Worm (Caenorhabditis elegans) whole organism, early embryonic: ENCODE measurements around the gene K12G11.6.

Source experiments
- ama-1 ChIP-seq: fragments of 150-350 bp; optimal IDR thresholded peaks from 2 replicates; lab custom pipeline; 2014
- ceh-13 ChIP-seq: fragments of 200-800 bp; sonication (Bioruptor generic); optimal IDR thresholded peaks from 2 replicates; lab custom pipeline; 2018; ENCODE audit warnings: mild to moderate bottlenecking, missing genetic modification characterization, missing compliant biosample characterization
- ets-7 ChIP-seq: sonication (generic microtip); optimal IDR thresholded peaks from 2 replicates; lab custom pipeline; 2016; ENCODE audit warnings: missing genotype, missing genetic modification characterization, missing compliant biosample characterization
- flt-1 ChIP-seq: fragments of 200-800 bp; sonication (Bioruptor generic); IDR thresholded peaks from 2 replicates; pipeline ENCODE4 v1.3.6; 2022; ENCODE audit warnings: missing genetic modification characterization, missing compliant biosample characterization
- hmbx-1 ChIP-seq: sonication (generic microtip); optimal IDR thresholded peaks from 2 replicates; lab custom pipeline; 2016; ENCODE audit warnings: mild to moderate bottlenecking, missing genetic modification characterization, missing compliant biosample characterization
- hnd-1 ChIP-seq: sonication (generic microtip); optimal IDR thresholded peaks from 2 replicates; lab custom pipeline; 2016; ENCODE audit warnings: missing genetic modification characterization, missing compliant biosample characterization
- pes-1 ChIP-seq: fragments of 200-800 bp; sonication (Bioruptor generic); IDR thresholded peaks from 2 replicates; pipeline ENCODE4 v1.3.6; 2022; ENCODE audit warnings: missing genetic modification reagents, missing genetic modification characterization, missing compliant biosample characterization
- scrt-1 ChIP-seq: fragments of 200-800 bp; sonication (Bioruptor generic); IDR thresholded peaks from 2 replicates; pipeline ENCODE4 v1.3.6; 2022; ENCODE audit warnings: missing genetic modification characterization, missing compliant biosample characterization
- tbx-11 ChIP-seq: fragments of 200-800 bp; sonication (Bioruptor generic); IDR thresholded peaks from 2 replicates; pipeline ENCODE4 v1.3.6; 2022; ENCODE audit warnings: missing genetic modification characterization, missing compliant biosample characterization
- tra-4 ChIP-seq: sonication (generic microtip); optimal IDR thresholded peaks from 2 replicates; lab custom pipeline; 2017; ENCODE audit warnings: missing genetic modification characterization, missing compliant biosample characterization

ce11 chrV:11893975-11894374 is at the start of gene K12G11.6:
- TF ChIP-seq flt-1 (GFP tag; lab: Robert Waterston, UW) (no peak), ceh-13 (GFP tag; lab: Kevin White, UChicago) (no peak), ama-1 (lab: Kevin White, UChicago) (no peak), pes-1 (GFP tag; lab: Robert Waterston, UW) (no peak), ets-7 (tag; lab: Kevin White, UChicago) (no peak), tra-4 (tag; lab: Kevin White, UChicago) (no peak), scrt-1 (GFP tag; lab: Robert Waterston, UW) (no peak), tbx-11 (GFP tag; lab: Robert Waterston, UW) (no peak), hmbx-1 (no peak), hnd-1 (no peak)
